Worm (Caenorhabditis elegans): ENCODE measurements around the gene F16G10.3.

Gene F16G10.3

DNA sequence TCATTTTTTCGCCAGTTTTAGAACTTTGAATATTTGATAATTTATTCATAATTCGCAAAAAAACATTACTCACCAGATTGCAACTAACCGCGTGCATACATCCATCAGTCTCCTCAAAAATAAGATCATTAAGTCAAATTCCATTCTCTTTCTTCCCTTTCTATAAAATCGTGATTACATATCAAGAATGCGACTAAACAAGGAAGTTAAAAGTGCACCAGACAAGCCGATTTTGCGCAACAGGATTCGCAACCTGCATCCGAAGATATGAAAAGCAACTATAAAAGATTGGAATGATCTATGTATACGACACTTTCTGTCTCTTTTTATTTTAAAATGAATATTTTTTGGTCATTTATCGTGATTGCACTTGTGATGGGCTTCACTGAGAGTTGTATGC, 3.2 kb upstream of the F16G10.3 start, which contains the start of gene hpo-25:
TSS of gene hpo-25 (plus strand) at position 301 of the 400 bp plus-strand sequence.
- TF ChIP-seq ztf-29 (GFP tag; IDR thresholded peaks at IDR 0.05) (no peak), cog-1 (tag; optimal IDR thresholded peaks at IDR 0.05) (no peak)

ce11 chrII:2374973-2375372, 2.8 kb downstream of the F16G10.3 start, which contains the start of gene F16G10.2:
Gene F16G10.2, plus strand, starts transcription at chrII:2375273.
- TF ChIP-seq tab-1 (GFP tag; IDR thresholded peaks at IDR 0.05) (no peak), cog-1 (tag; optimal IDR thresholded peaks at IDR 0.05) (no peak)

- TF ChIP-seq tab-1 (GFP tag; IDR thresholded peaks at IDR 0.05) (no peak), klf-2 (GFP tag; conservative IDR thresholded peaks at IDR 0.05) (no peak), ztf-23 (GFP tag; IDR thresholded peaks at IDR 0.05) (no peak), cog-1 (tag; optimal IDR thresholded peaks at IDR 0.05) (no peak), ztf-29 (GFP tag; IDR thresholded peaks at IDR 0.05) (no peak), flt-1 (GFP tag; IDR thresholded peaks at IDR 0.05) (no peak), ref-1 (GFP tag; conservative IDR thresholded peaks at IDR 0.05) (no peak), T22C8.4 (GFP tag; IDR thresholded peaks at IDR 0.05) (no peak), med-1 (GFP tag; optimal IDR thresholded peaks at IDR 0.05; ENCODE audit: insufficient read depth) (no peak)
Observed at ce11 chrII:2377751-2378150, 5.6 kb downstream of the F16G10.3 start, which contains the start of gene F16G10.6. Gene F16G10.6, minus strand, starts transcription at chrII:2377851.

DNA sequence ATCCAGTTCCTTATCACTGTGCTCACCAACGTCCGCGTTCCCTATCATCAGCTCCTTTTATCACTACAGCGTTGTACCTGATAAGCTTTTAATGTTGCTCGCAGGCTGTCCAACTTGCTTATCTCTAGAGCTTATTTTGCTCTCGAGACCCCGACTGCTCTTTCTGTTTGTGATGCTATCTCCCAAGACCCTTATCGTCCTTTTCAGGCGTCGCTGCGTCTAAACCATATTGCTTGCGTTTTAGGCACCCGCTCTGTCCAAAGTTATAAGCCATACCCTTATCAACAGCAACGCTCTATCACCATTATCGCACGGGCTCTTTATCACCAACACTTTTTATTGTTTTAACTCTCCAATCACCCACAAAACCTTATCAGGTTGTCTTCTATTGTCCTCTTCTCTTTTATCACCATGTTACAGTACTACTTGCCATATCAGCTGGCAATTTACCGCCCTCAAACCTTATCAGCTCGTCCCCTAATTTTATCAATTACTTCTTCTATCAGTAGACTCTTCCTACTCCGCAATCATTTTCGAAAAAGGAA, 6.3 kb downstream of the F16G10.3 start:
- no peak for TF ChIP-seq ref-1 (GFP tag; conservative IDR thresholded peaks at IDR 0.05)
- TF ChIP-seq T22C8.4 (GFP tag; IDR thresholded peaks at IDR 0.05), result no peak
- TF ChIP-seq cog-1 (tag; optimal IDR thresholded peaks at IDR 0.05), result no peak
- TF ChIP-seq ztf-29 (GFP tag; IDR thresholded peaks at IDR 0.05), result no peak
- TF ChIP-seq flt-1 (GFP tag; IDR thresholded peaks at IDR 0.05), result no peak
- TF ChIP-seq med-1 (GFP tag; optimal IDR thresholded peaks at IDR 0.05; ENCODE audit: insufficient read depth), result no peak
- no peak for TF ChIP-seq klf-2 (GFP tag; conservative IDR thresholded peaks at IDR 0.05)
- no peak for TF ChIP-seq tab-1 (GFP tag; IDR thresholded peaks at IDR 0.05)
- TF ChIP-seq ztf-23 (GFP tag; IDR thresholded peaks at IDR 0.05), result no peak

- TF ChIP-seq ztf-29 (GFP tag; IDR thresholded peaks at IDR 0.05) (no peak), ztf-23 (GFP tag; IDR thresholded peaks at IDR 0.05) (no peak), klf-2 (GFP tag; conservative IDR thresholded peaks at IDR 0.05) (no peak), med-1 (GFP tag; optimal IDR thresholded peaks at IDR 0.05; ENCODE audit: insufficient read depth) (no peak), T22C8.4 (GFP tag; IDR thresholded peaks at IDR 0.05) (no peak), tab-1 (GFP tag; IDR thresholded peaks at IDR 0.05) (no peak), flt-1 (GFP tag; IDR thresholded peaks at IDR 0.05) (no peak), cog-1 (tag; optimal IDR thresholded peaks at IDR 0.05) (no peak)
Observed at ce11 chrII:2379673-2380072, 7.5 kb downstream of the F16G10.3 start.

ce11 chrII:2380174-2380573, 8.0 kb downstream of the F16G10.3 start, which contains the start of gene F16G10.7:
Gene F16G10.7, minus strand, starts transcription at chrII:2380274.
- TF ChIP-seq med-1 (GFP tag; optimal IDR thresholded peaks at IDR 0.05; ENCODE audit: insufficient read depth) (no peak), cog-1 (tag; optimal IDR thresholded peaks at IDR 0.05) (no peak), T22C8.4 (GFP tag; IDR thresholded peaks at IDR 0.05) (no peak), ztf-29 (GFP tag; IDR thresholded peaks at IDR 0.05) (no peak), klf-2 (GFP tag; conservative IDR thresholded peaks at IDR 0.05) (no peak), tab-1 (GFP tag; IDR thresholded peaks at IDR 0.05) (no peak), ztf-23 (GFP tag; IDR thresholded peaks at IDR 0.05) (no peak), flt-1 (GFP tag; IDR thresholded peaks at IDR 0.05) (no peak), ref-1 (GFP tag; conservative IDR thresholded peaks at IDR 0.05) (no peak)

- no peak for TF ChIP-seq klf-2 (GFP tag; conservative IDR thresholded peaks at IDR 0.05)
- no peak for TF ChIP-seq med-1 (GFP tag; optimal IDR thresholded peaks at IDR 0.05; ENCODE audit: insufficient read depth)
- no peak for TF ChIP-seq ztf-23 (GFP tag; IDR thresholded peaks at IDR 0.05)
- no peak for TF ChIP-seq T22C8.4 (GFP tag; IDR thresholded peaks at IDR 0.05)
- no peak for TF ChIP-seq ref-1 (GFP tag; conservative IDR thresholded peaks at IDR 0.05)
- TF ChIP-seq cog-1 (tag; optimal IDR thresholded peaks at IDR 0.05), result no peak
- no peak for TF ChIP-seq ztf-29 (GFP tag; IDR thresholded peaks at IDR 0.05)
- no peak for TF ChIP-seq flt-1 (GFP tag; IDR thresholded peaks at IDR 0.05)
- TF ChIP-seq tab-1 (GFP tag; IDR thresholded peaks at IDR 0.05), result no peak
Observed at ce11 chrII:2383334-2383733, 11.1 kb downstream of the F16G10.3 start, which contains the start of gene F16G10.8. Gene F16G10.8, minus strand, starts transcription at chrII:2383434.

DNA sequence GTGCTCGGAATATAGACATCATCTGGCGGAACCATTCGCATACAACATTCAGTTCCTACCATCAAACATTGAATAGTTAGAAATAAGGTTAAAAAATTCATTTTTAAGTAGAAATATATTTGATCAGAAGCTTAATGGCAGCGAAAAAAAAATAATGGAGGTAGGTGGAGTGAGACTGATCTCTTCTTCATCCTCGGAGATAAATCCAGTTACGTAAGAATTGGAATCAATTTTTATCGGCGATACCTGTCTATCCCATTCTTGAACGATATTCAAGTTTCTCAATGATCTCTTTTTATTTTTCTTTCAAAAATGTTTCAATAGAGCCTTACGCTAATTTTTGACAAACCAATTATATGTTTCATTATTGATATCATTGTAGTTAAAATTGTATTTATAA, 13.3 kb downstream of the F16G10.3 start, which contains the start of gene F16G10.9:
TSS of gene F16G10.9 (minus strand) at position 101 of the 400 bp plus-strand sequence.
- TF ChIP-seq T22C8.4 (GFP tag; IDR thresholded peaks at IDR 0.05), result no peak
- TF ChIP-seq tab-1 (GFP tag; IDR thresholded peaks at IDR 0.05), result no peak
- TF ChIP-seq ztf-23 (GFP tag; IDR thresholded peaks at IDR 0.05), result no peak
- TF ChIP-seq ztf-29 (GFP tag; IDR thresholded peaks at IDR 0.05), result no peak
- TF ChIP-seq flt-1 (GFP tag; IDR thresholded peaks at IDR 0.05), result no peak
- TF ChIP-seq cog-1 (tag; optimal IDR thresholded peaks at IDR 0.05), result no peak
- TF ChIP-seq klf-2 (GFP tag; conservative IDR thresholded peaks at IDR 0.05), result no peak
- TF ChIP-seq ref-1 (GFP tag; conservative IDR thresholded peaks at IDR 0.05), result no peak
- TF ChIP-seq med-1 (GFP tag; optimal IDR thresholded peaks at IDR 0.05; ENCODE audit: insufficient read depth), result no peak

DNA sequence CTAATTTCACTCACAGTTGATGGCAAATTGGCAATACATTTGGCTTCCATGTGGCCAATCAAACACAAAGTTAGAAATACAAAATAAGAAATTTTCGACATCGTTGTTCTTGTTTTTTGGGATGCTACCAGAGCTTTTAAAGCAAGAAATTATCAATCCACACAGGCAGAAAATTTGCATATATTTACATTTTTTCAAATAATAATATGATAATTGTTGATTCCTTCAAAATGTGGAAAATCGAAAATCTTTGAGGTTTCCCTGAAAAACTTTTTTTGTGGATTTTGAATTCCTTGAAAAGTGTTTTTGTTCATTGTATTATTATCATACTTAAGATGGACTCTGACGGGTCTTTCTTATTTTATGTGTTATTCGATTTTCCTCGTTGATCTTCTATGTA, 18.7 kb downstream of the F16G10.3 start, which contains the start of gene F16G10.10:
TSS of gene F16G10.10 (minus strand) at position 101 of the 400 bp plus-strand sequence.
- TF ChIP-seq T22C8.4 (GFP tag; IDR thresholded peaks at IDR 0.05), result no peak
- TF ChIP-seq ztf-29 (GFP tag; IDR thresholded peaks at IDR 0.05), result no peak
- TF ChIP-seq tab-1 (GFP tag; IDR thresholded peaks at IDR 0.05), result no peak
- TF ChIP-seq med-1 (GFP tag; optimal IDR thresholded peaks at IDR 0.05; ENCODE audit: insufficient read depth), result no peak
- no peak for TF ChIP-seq ztf-23 (GFP tag; IDR thresholded peaks at IDR 0.05)
- TF ChIP-seq ref-1 (GFP tag; conservative IDR thresholded peaks at IDR 0.05), result no peak
- TF ChIP-seq flt-1 (GFP tag; IDR thresholded peaks at IDR 0.05), result no peak
- no peak for TF ChIP-seq klf-2 (GFP tag; conservative IDR thresholded peaks at IDR 0.05)
- TF ChIP-seq cog-1 (tag; optimal IDR thresholded peaks at IDR 0.05), result no peak

- TF ChIP-seq klf-2 (GFP tag; conservative IDR thresholded peaks at IDR 0.05) (no peak), med-1 (GFP tag; optimal IDR thresholded peaks at IDR 0.05; ENCODE audit: insufficient read depth) (no peak)
Observed at ce11 chrII:2393821-2394220, 21.6 kb downstream of the F16G10.3 start, which contains the start of gene F16G10.11. Gene F16G10.11, minus strand, starts transcription at chrII:2393921.
